Worm (Caenorhabditis elegans): ENCODE data around the gene C49F5.6.

- no peak for TF ChIP-seq pqm-1 (tag; optimal IDR thresholded peaks at IDR 0.05)
- no peak for TF ChIP-seq unc-3 (GFP tag; conservative IDR thresholded peaks at IDR 0.05)
- TF ChIP-seq unc-3 (tag; optimal IDR thresholded peaks at IDR 0.05): no peak
- no peak for TF ChIP-seq hlh-30 (tag; optimal IDR thresholded peaks at IDR 0.05; ENCODE audit: insufficient read depth)
- no peak for TF ChIP-seq ceh-14 (tag; optimal IDR thresholded peaks at IDR 0.05)
- no peak for TF ChIP-seq lin-11 (tag; optimal IDR thresholded peaks at IDR 0.05)
These were observed 13.5 kb downstream of the C49F5.6 start for ce11 chrX:12001600-12001999.

All from whole organism, late embryonic.